6 worm cellular contexts compared by ENCODE assay signal in the genomic region with DNA sequence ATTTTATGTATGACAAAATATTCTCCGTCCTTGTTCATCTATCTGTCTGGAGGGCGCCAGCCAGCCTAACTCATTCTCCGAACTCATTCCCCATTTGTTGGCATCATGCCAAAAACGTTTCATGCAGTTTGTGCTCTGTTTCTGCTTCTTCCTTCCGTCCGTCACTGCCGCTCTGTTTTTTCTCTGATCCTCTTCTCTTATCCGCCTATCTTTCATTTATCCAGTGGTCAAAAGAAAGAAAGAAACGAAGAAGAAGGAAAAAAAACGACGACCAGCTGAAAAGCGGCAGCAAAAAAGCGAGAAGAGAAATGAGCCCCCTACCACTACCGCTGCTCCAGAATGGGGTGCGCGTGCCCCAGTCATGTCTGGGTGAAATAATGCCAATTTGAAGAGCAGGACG.
A peak's percentile ranks its signal among the peaks of the same experiment; 100 is the strongest.
TF ChIP-seq lines count a peak whose summit lies in the region.

No protein-coding gene starts in this region.

TF ChIP-seq in whole organism, L1 larva, 84 proteins besides CTCF, POLR2A, EP300 and RAD21 (continues in another document):
- TF ChIP-seq dpl-1 (GFP tag; optimal IDR thresholded peaks at IDR 0.05; lab: Kevin White, UChicago) = no peak
- TF ChIP-seq ceh-88 (GFP tag; IDR thresholded peaks at IDR 0.05; lab: Robert Waterston, UW) = no peak
- peak; percentile 7 for TF ChIP-seq snpc-4 (tag; optimal IDR thresholded peaks at IDR 0.05; lab: Kevin White, UChicago)
- TF ChIP-seq F16B12.6 (tag; optimal IDR thresholded peaks at IDR 0.05; lab: Kevin White, UChicago) = no peak
- TF ChIP-seq lin-14 (GFP tag; optimal IDR thresholded peaks at IDR 0.05; lab: Kevin White, UChicago) = peak; percentile 91
- peak; percentile 40 for TF ChIP-seq nhr-47 (tag; optimal IDR thresholded peaks at IDR 0.05; lab: Kevin White, UChicago)
- peak; percentile 81 for TF ChIP-seq unc-86 (tag; optimal IDR thresholded peaks at IDR 0.05; lab: Kevin White, UChicago)
- peak in 2 of 3 experiments; percentile 14 to 33 for TF ChIP-seq ceh-82 (tag; optimal IDR thresholded peaks at IDR 0.05; lab: Kevin White, UChicago)
- no peak for TF ChIP-seq ceh-63 (GFP tag; optimal IDR thresholded peaks at IDR 0.05; lab: Kevin White, UChicago)
- no peak for TF ChIP-seq pag-3 (tag; optimal IDR thresholded peaks at IDR 0.05; lab: Kevin White, UChicago; ENCODE audit: borderline replicate concordance, insufficient read depth)
- TF ChIP-seq ama-1 (optimal IDR thresholded peaks at IDR 0.05; lab: Kevin White, UChicago) = no peak
- TF ChIP-seq elt-3 (tag; optimal IDR thresholded peaks at IDR 0.05; lab: Kevin White, UChicago) = no peak
- peak; percentile 10 for TF ChIP-seq irx-1 (tag; optimal IDR thresholded peaks at IDR 0.05; lab: Kevin White, UChicago)
- TF ChIP-seq xbp-1 (tag; optimal IDR thresholded peaks at IDR 0.05; lab: Kevin White, UChicago) = no peak

TF ChIP-seq in whole organism, L2 larva, 48 proteins besides CTCF, POLR2A, EP300 and RAD21 (continues in another document):
- TF ChIP-seq snpc-4 (tag; optimal IDR thresholded peaks at IDR 0.05; lab: Kevin White, UChicago) (peak; percentile 6), ztf-4 (tag; optimal IDR thresholded peaks at IDR 0.05; lab: Kevin White, UChicago) (no peak), unc-55 (GFP tag; optimal IDR thresholded peaks at IDR 0.05; lab: Kevin White, UChicago) (peak; percentile 40), F13H6.1 (tag; optimal IDR thresholded peaks at IDR 0.05; lab: Kevin White, UChicago) (peak; percentile 57), nhr-23 (tag; optimal IDR thresholded peaks at IDR 0.05; lab: Kevin White, UChicago) (no peak), fos-1 (tag; optimal IDR thresholded peaks at IDR 0.05; lab: Kevin White, UChicago) (no peak), sma-9 (GFP tag; optimal IDR thresholded peaks at IDR 0.05; lab: Kevin White, UChicago) (peak; percentile 43), sma-9 (tag; optimal IDR thresholded peaks at IDR 0.05; lab: Kevin White, UChicago) (no peak), nhr-129 (tag; optimal IDR thresholded peaks at IDR 0.05; lab: Kevin White, UChicago) (peak; percentile 40), C34F6.9 (tag; optimal IDR thresholded peaks at IDR 0.05; lab: Kevin White, UChicago) (peak; percentile 51), zag-1 (tag; optimal IDR thresholded peaks at IDR 0.05; lab: Kevin White, UChicago) (peak; percentile 80), alr-1 (tag; optimal IDR thresholded peaks at IDR 0.05; lab: Kevin White, UChicago) (no peak), unc-62 (GFP tag; optimal IDR thresholded peaks at IDR 0.05; lab: Kevin White, UChicago) (no peak), Y55F3AM.14 (GFP tag; optimal IDR thresholded peaks at IDR 0.05; lab: Kevin White, UChicago) (peak; percentile 43), lsy-2 (tag; optimal IDR thresholded peaks at IDR 0.05; lab: Kevin White, UChicago) (peak in 1 of 2 experiments; percentile 29)

TF ChIP-seq in whole organism, L3 larva, 47 proteins besides CTCF, POLR2A, EP300 and RAD21:
- TF ChIP-seq lin-39 (tag; optimal IDR thresholded peaks at IDR 0.05; lab: Kevin White, UChicago) = peak; percentile 66
- peak; percentile 66 for TF ChIP-seq tbx-2 (tag; optimal IDR thresholded peaks at IDR 0.05; lab: Kevin White, UChicago)
- TF ChIP-seq elt-3 (tag; optimal IDR thresholded peaks at IDR 0.05; lab: Kevin White, UChicago) = no peak
- no peak for TF ChIP-seq R02D3.7 (tag; optimal IDR thresholded peaks at IDR 0.05; lab: Kevin White, UChicago)
- TF ChIP-seq ceh-82 (tag; optimal IDR thresholded peaks at IDR 0.05; lab: Kevin White, UChicago) = no peak
- peak; percentile 56 for TF ChIP-seq nfya-1 (tag; optimal IDR thresholded peaks at IDR 0.05; lab: Kevin White, UChicago; ENCODE audit: insufficient read depth)
- TF ChIP-seq daf-12 (tag; optimal IDR thresholded peaks at IDR 0.05; lab: Kevin White, UChicago) = no peak
- peak; percentile 9 for TF ChIP-seq hmg-11 (tag; optimal IDR thresholded peaks at IDR 0.05; lab: Kevin White, UChicago)
- no peak for TF ChIP-seq nhr-11 (tag; optimal IDR thresholded peaks at IDR 0.05; lab: Kevin White, UChicago)
- TF ChIP-seq nhr-23 (tag; optimal IDR thresholded peaks at IDR 0.05; lab: Kevin White, UChicago) = no peak
- TF ChIP-seq snpc-4 (tag; optimal IDR thresholded peaks at IDR 0.05; lab: Kevin White, UChicago) = peak; percentile 15

TF ChIP-seq in whole organism, L4 larva, 104 proteins besides CTCF, POLR2A, EP300 and RAD21 (continues in another document):
- TF ChIP-seq lin-39 (tag; optimal IDR thresholded peaks at IDR 0.05; lab: Kevin White, UChicago) = no peak
- peak; percentile 3 for TF ChIP-seq duxl-1 (tag; optimal IDR thresholded peaks at IDR 0.05; lab: Kevin White, UChicago; ENCODE audit: poor library complexity)
- TF ChIP-seq T26A8.4 (GFP tag; IDR thresholded peaks at IDR 0.05; lab: Robert Waterston, UW) = no peak
- TF ChIP-seq tra-1 (GFP tag; IDR thresholded peaks at IDR 0.05; lab: Robert Waterston, UW) = no peak
- no peak for TF ChIP-seq T20F7.1 (GFP tag; optimal IDR thresholded peaks at IDR 0.05; lab: Kevin White, UChicago)
- TF ChIP-seq set-16 (GFP tag; IDR thresholded peaks at IDR 0.05; lab: Robert Waterston, UW) = peak; percentile 40
- peak in 1 of 2 experiments; percentile 54 for TF ChIP-seq mdl-1 (tag; optimal IDR thresholded peaks at IDR 0.05; lab: Kevin White, UChicago)
- TF ChIP-seq hmg-1.1 (GFP tag; IDR thresholded peaks at IDR 0.05; lab: Robert Waterston, UW) = peak; percentile 46; the same call in 1 of the 2 replicates
- TF ChIP-seq nhr-10 (tag; optimal IDR thresholded peaks at IDR 0.05; lab: Kevin White, UChicago) = no peak
- no peak for TF ChIP-seq zip-11 (GFP tag; IDR thresholded peaks at IDR 0.05; lab: Robert Waterston, UW)
- TF ChIP-seq egl-43 (GFP tag; IDR thresholded peaks at IDR 0.05; lab: Robert Waterston, UW) = 0 out of 2 replicates have a peak, but pooled peaks have one; percentile 45
- peak; percentile 62 for TF ChIP-seq hlh-30 (tag; optimal IDR thresholded peaks at IDR 0.05; lab: Kevin White, UChicago; ENCODE audit: insufficient read depth)
- peak; percentile 10 for TF ChIP-seq nhr-48 (tag; optimal IDR thresholded peaks at IDR 0.05; lab: Kevin White, UChicago)
- TF ChIP-seq ZK337.2 (GFP tag; IDR thresholded peaks at IDR 0.05; lab: Robert Waterston, UW) = no peak
- peak in 1 of 2 experiments; percentile 96 for TF ChIP-seq unc-62 (GFP tag; optimal IDR thresholded peaks at IDR 0.05 in 1 of 2; lab: Kevin White, UChicago)
- TF ChIP-seq unc-62 (tag; optimal IDR thresholded peaks at IDR 0.05; lab: Kevin White, UChicago) = no peak

TF ChIP-seq in whole organism, late embryonic, 69 proteins besides CTCF, POLR2A, EP300 and RAD21:
- TF ChIP-seq pros-1 (tag; optimal IDR thresholded peaks at IDR 0.05; lab: Kevin White, UChicago) = no peak
- peak; percentile 13 for TF ChIP-seq dmd-4 (tag; optimal IDR thresholded peaks at IDR 0.05; lab: Kevin White, UChicago; ENCODE audit: borderline replicate concordance)

TF ChIP-seq in whole organism, young adult, 124 proteins besides CTCF, POLR2A, EP300 and RAD21:
- TF ChIP-seq sdz-38 (tag; optimal IDR thresholded peaks at IDR 0.05; lab: Kevin White, UChicago) = no peak
- no peak for TF ChIP-seq ztf-6 (GFP tag; IDR thresholded peaks at IDR 0.05; lab: Robert Waterston, UW)
- no peak for TF ChIP-seq T07F8.4 (tag; optimal IDR thresholded peaks at IDR 0.05; lab: Kevin White, UChicago)
- peak; percentile 85 for TF ChIP-seq zfh-2 (GFP tag; conservative IDR thresholded peaks at IDR 0.05; lab: Robert Waterston, UW)
- no peak for TF ChIP-seq pbrm-1 (GFP tag; IDR thresholded peaks at IDR 0.05; lab: Robert Waterston, UW)
- no peak for TF ChIP-seq F52B5.7 (tag; optimal IDR thresholded peaks at IDR 0.05; lab: Kevin White, UChicago)
- TF ChIP-seq lir-1 (GFP tag; conservative IDR thresholded peaks at IDR 0.05; lab: Robert Waterston, UW) = no peak
- no peak for TF ChIP-seq C17E4.6 (GFP tag; IDR thresholded peaks at IDR 0.05; lab: Robert Waterston, UW)
- 0 out of 2 replicates have a peak, but pooled peaks have one; percentile 12 for TF ChIP-seq mcd-1 (GFP tag; IDR thresholded peaks at IDR 0.05; lab: Robert Waterston, UW)
- TF ChIP-seq lsy-27 (tag; optimal IDR thresholded peaks at IDR 0.05; lab: Kevin White, UChicago; ENCODE audit: borderline replicate concordance, insufficient read depth) = no peak
- no peak for TF ChIP-seq attf-5 (GFP tag; optimal IDR thresholded peaks at IDR 0.05; lab: Kevin White, UChicago)
- TF ChIP-seq cebp-2 (GFP tag; IDR thresholded peaks at IDR 0.05; lab: Robert Waterston, UW) = no peak
- TF ChIP-seq Y95B8A.8 (GFP tag; IDR thresholded peaks at IDR 0.05; lab: Robert Waterston, UW) = no peak
- no peak for TF ChIP-seq cebp-1 (GFP tag; IDR thresholded peaks at IDR 0.05; lab: Robert Waterston, UW)
- TF ChIP-seq cebp-1 (tag; optimal IDR thresholded peaks at IDR 0.05; lab: Kevin White, UChicago) = peak; percentile 17
- no peak for TF ChIP-seq mes-4 (tag; optimal IDR thresholded peaks at IDR 0.05; lab: Kevin White, UChicago)
- no peak for TF ChIP-seq B0035.1 (tag; optimal IDR thresholded peaks at IDR 0.05; lab: Kevin White, UChicago)
- TF ChIP-seq snpc-1.3 (tag; optimal IDR thresholded peaks at IDR 0.05; lab: Kevin White, UChicago; ENCODE audit: insufficient read depth) = no peak
- peak; percentile 9 for TF ChIP-seq K12H6.12 (tag; optimal IDR thresholded peaks at IDR 0.05; lab: Kevin White, UChicago)
- TF ChIP-seq snpc-3.4 (tag; optimal IDR thresholded peaks at IDR 0.05; lab: Kevin White, UChicago) = no peak
- TF ChIP-seq athp-1 (tag; optimal IDR thresholded peaks at IDR 0.05; lab: Kevin White, UChicago) = no peak
- no peak for TF ChIP-seq aptf-2 (GFP tag; conservative IDR thresholded peaks at IDR 0.05; lab: Robert Waterston, UW)
- no peak for TF ChIP-seq rpc-1 (optimal IDR thresholded peaks at IDR 0.05; lab: Kevin White, UChicago)
- no peak for TF ChIP-seq rpc-1 (tag; optimal IDR thresholded peaks at IDR 0.05; lab: Kevin White, UChicago)
